Worm (Caenorhabditis elegans) whole organism, L4 larva: ENCODE results near the gene skr-21.

Experiments
- lin-13 ChIP-seq: fragments of 150-350 bp; optimal IDR thresholded peaks from 2 replicates; lab custom pipeline; 2014; ENCODE audit warnings: missing biosample characterization, missing genetic modification reagents, missing genetic modification characterization
- mdt-29 ChIP-seq: fragments of 200-800 bp; sonication (Bioruptor generic); IDR thresholded peaks from 2 replicates; pipeline ENCODE4 v1.3.6; 2022; ENCODE audit warnings: missing genetic modification reagents, missing genetic modification characterization, missing compliant biosample characterization

ce11 chrX:13232259-13232658 is 5.8 kb upstream of the skr-21 start, which contains the start of gene bgnt-1.5:
- no peak for TF ChIP-seq lin-13 (GFP tag; lab: Kevin White, UChicago)
- TF ChIP-seq mdt-29, result no peak
